Worm (Caenorhabditis elegans) whole organism, mixed stage, embryonic: Measurements from ENCODE around the gene C34F6.10.
A peak's percentile ranks its signal among the peaks of the same experiment; 100 is the strongest.

ENCODE experiments used
- M03D4.4 ChIP-seq: sonication (generic microtip); optimal IDR thresholded peaks from 2 replicates; lab custom pipeline; 2017; ENCODE audit warnings: mild to moderate bottlenecking, missing genetic modification characterization, missing compliant biosample characterization
- bed-3 ChIP-seq: fragments of 200-800 bp; sonication (Bioruptor generic); optimal IDR thresholded peaks from 3 replicates; lab custom pipeline; 2018; ENCODE audit warnings: mild to moderate bottlenecking, missing genetic modification characterization, moderate library complexity, missing compliant biosample characterization
- blmp-1 ChIP-seq: fragments of 150-350 bp; optimal IDR thresholded peaks from 2 replicates; lab custom pipeline; 2014; ENCODE audit warnings: missing biosample characterization, missing genetic modification characterization
- ceh-39 ChIP-seq: fragments of 150-350 bp; optimal IDR thresholded peaks from 2 replicates; lab custom pipeline; 2014; ENCODE audit warnings: missing biosample characterization, missing genetic modification characterization
- ceh-43 ChIP-seq: fragments of 200-800 bp; sonication (Bioruptor generic); optimal IDR thresholded peaks from 2 replicates; lab custom pipeline; 2018; ENCODE audit warnings: mild to moderate bottlenecking, missing genetic modification characterization, moderate library complexity, missing compliant biosample characterization
- ces-1 ChIP-seq: fragments of 150-350 bp; optimal IDR thresholded peaks from 2 replicates; lab custom pipeline; 2014; ENCODE audit warnings: missing biosample characterization, missing genetic modification reagents, missing genetic modification characterization
- cnd-1 ChIP-seq: fragments of 200-800 bp; sonication (Bioruptor generic); optimal IDR thresholded peaks from 2 replicates; lab custom pipeline; 2018; ENCODE audit warnings: mild to moderate bottlenecking, missing genetic modification characterization, missing compliant biosample characterization
- drap-1 ChIP-seq: fragments of 200-800 bp; sonication (Bioruptor generic); optimal IDR thresholded peaks from 3 replicates; lab custom pipeline; 2018; ENCODE audit warnings: mild to moderate bottlenecking, missing genetic modification characterization, missing compliant biosample characterization
- elt-1 ChIP-seq: sonication (generic microtip); optimal IDR thresholded peaks from 2 replicates; lab custom pipeline; 2017; ENCODE audit warnings: missing genetic modification characterization, mild to moderate bottlenecking, missing compliant biosample characterization, antibody characterized with exemption, moderate library complexity, borderline replicate concordance; ENCODE audit not compliant: insufficient read depth
- elt-3 ChIP-seq: fragments of 150-350 bp; optimal IDR thresholded peaks from 2 replicates; lab custom pipeline; 2014; ENCODE audit warnings: missing biosample characterization, missing genetic modification characterization
- flh-1 ChIP-seq: fragments of 200-800 bp; sonication (Bioruptor generic); optimal IDR thresholded peaks from 2 replicates; lab custom pipeline; 2018; ENCODE audit warnings: mild to moderate bottlenecking, missing genetic modification characterization, moderate library complexity, missing compliant biosample characterization
- ham-2 ChIP-seq: fragments of 200-800 bp; sonication (Bioruptor generic); optimal IDR thresholded peaks from 2 replicates; lab custom pipeline; 2018; ENCODE audit warnings: mild to moderate bottlenecking, missing genetic modification characterization, missing compliant biosample characterization
- hlh-1 ChIP-seq: fragments of 150-350 bp; optimal IDR thresholded peaks from 2 replicates; lab custom pipeline; 2014; ENCODE audit warnings: missing biosample characterization, missing genetic modification reagents, missing genetic modification characterization
- lin-13 ChIP-seq: fragments of 150-350 bp; optimal IDR thresholded peaks from 2 replicates; lab custom pipeline; 2014; ENCODE audit warnings: missing biosample characterization, missing genetic modification characterization
- lin-32 ChIP-seq: fragments of 200-800 bp; sonication (Bioruptor generic); optimal IDR thresholded peaks from 2 replicates; lab custom pipeline; 2018; ENCODE audit warnings: mild to moderate bottlenecking, missing genetic modification characterization, missing compliant biosample characterization
- lsy-2 ChIP-seq: fragments of 150-350 bp; optimal IDR thresholded peaks from 2 replicates; lab custom pipeline; 2014; ENCODE audit warnings: missing biosample characterization, missing genetic modification characterization
- mab-5 ChIP-seq: fragments of 150-350 bp; optimal IDR thresholded peaks from 2 replicates; lab custom pipeline; 2014; ENCODE audit warnings: missing biosample characterization, missing genetic modification characterization
- mep-1 ChIP-seq: fragments of 150-350 bp; optimal IDR thresholded peaks from 2 replicates; lab custom pipeline; 2017; ENCODE audit warnings: missing biosample characterization, missing genetic modification reagents, missing genetic modification characterization, inconsistent platforms
- mls-2 ChIP-seq: sonication (generic microtip); optimal IDR thresholded peaks from 2 replicates; lab custom pipeline; 2016; ENCODE audit warnings: mild to moderate bottlenecking, missing genetic modification characterization, moderate library complexity, missing compliant biosample characterization
- nhr-12 ChIP-seq: fragments of 150-350 bp; optimal IDR thresholded peaks from 2 replicates; lab custom pipeline; 2014; ENCODE audit warnings: missing biosample characterization, missing genetic modification characterization
- nhr-2 ChIP-seq: fragments of 150-350 bp; optimal IDR thresholded peaks from 2 replicates; lab custom pipeline; 2014; ENCODE audit warnings: missing biosample characterization, missing genetic modification characterization
- nhr-237 ChIP-seq: fragments of 150-350 bp; optimal IDR thresholded peaks from 2 replicates; lab custom pipeline; 2014; ENCODE audit warnings: missing biosample characterization, missing genetic modification characterization
- nhr-28 ChIP-seq: fragments of 150-350 bp; optimal IDR thresholded peaks from 2 replicates; lab custom pipeline; 2014; ENCODE audit warnings: missing biosample characterization, missing genetic modification characterization
- pha-4 ChIP-seq: fragments of 150-350 bp; optimal IDR thresholded peaks from 2 replicates; lab custom pipeline; 2018; ENCODE audit warnings: missing biosample characterization, missing genetic modification reagents, missing genetic modification characterization
- sem-2 ChIP-seq: fragments of 200-800 bp; sonication (Bioruptor generic); optimal IDR thresholded peaks from 2 replicates; lab custom pipeline; 2018; ENCODE audit warnings: mild to moderate bottlenecking, missing genetic modification characterization, missing compliant biosample characterization
- snpc-4 ChIP-seq: fragments of 150-350 bp; optimal IDR thresholded peaks from 2 replicates; lab custom pipeline; 2014; ENCODE audit warnings: missing biosample characterization, missing genetic modification characterization
- sptf-1 ChIP-seq: sonication (generic microtip); optimal IDR thresholded peaks from 2 replicates; lab custom pipeline; 2017; ENCODE audit warnings: mild to moderate bottlenecking, missing genetic modification characterization, moderate library complexity, missing compliant biosample characterization
- tbx-8 ChIP-seq: fragments of 200-800 bp; sonication (Bioruptor generic); optimal IDR thresholded peaks from 2 replicates; lab custom pipeline; 2018; ENCODE audit warnings: mild to moderate bottlenecking, missing genetic modification characterization, moderate library complexity, missing compliant biosample characterization
- unc-120 ChIP-seq: sonication (generic microtip); optimal IDR thresholded peaks from 2 replicates; lab custom pipeline; 2017; ENCODE audit warnings: missing genetic modification characterization, missing compliant biosample characterization; ENCODE audit not compliant: poor library complexity, severe bottlenecking
- unc-39 ChIP-seq: fragments of 150-350 bp; optimal IDR thresholded peaks from 2 replicates; lab custom pipeline; 2014; ENCODE audit warnings: missing biosample characterization, missing genetic modification characterization
- unc-62 ChIP-seq: fragments of 150-350 bp; optimal IDR thresholded peaks from 2 replicates; lab custom pipeline; 2014; ENCODE audit warnings: missing biosample characterization, missing genetic modification reagents, missing genetic modification characterization
- zip-8 ChIP-seq: fragments of 150-350 bp; optimal IDR thresholded peaks from 2 replicates; lab custom pipeline; 2014; ENCODE audit warnings: missing biosample characterization, missing genetic modification characterization
- ztf-11 ChIP-seq: fragments of 150-350 bp; optimal IDR thresholded peaks from 2 replicates; lab custom pipeline; 2014; ENCODE audit warnings: missing biosample characterization, missing genetic modification characterization

The C34F6.10 gene

DNA sequence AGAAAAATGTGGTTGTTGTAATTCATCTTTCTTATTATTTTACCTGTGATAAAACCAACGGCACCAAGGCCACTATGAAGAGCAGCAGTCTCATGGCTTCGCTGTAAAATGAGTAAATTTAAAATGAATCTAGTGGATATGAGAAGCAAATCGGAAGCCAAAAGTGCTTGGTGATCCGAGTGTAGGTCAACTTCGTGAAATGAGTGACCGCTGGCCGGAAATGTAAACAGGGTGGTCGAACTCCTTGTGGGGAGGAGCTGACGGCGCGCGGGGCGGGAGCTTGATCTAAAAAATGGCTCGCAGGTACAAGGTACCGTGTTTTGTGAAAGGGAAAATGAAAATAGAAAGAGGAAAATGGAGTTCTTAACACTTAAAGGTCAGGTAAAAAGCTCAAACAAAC is 43.7 kb downstream of the C34F6.10 start, which contains the start of gene C34F6.1:
Gene C34F6.1 (minus strand): TSS at position 101 of the 400 bp plus-strand sequence.
- no peak for TF ChIP-seq mep-1 (tag; lab: Kevin White, UChicago)
- TF ChIP-seq tbx-8 = no peak
- TF ChIP-seq mls-2 (tag; lab: Kevin White, UChicago) = no peak
- TF ChIP-seq nhr-12 (tag; lab: Kevin White, UChicago) = no peak
- TF ChIP-seq lin-13 = no peak
- TF ChIP-seq ceh-39 = no peak
- no peak for TF ChIP-seq M03D4.4 (tag; lab: Kevin White, UChicago)
- no peak for TF ChIP-seq lsy-2 (tag; lab: Kevin White, UChicago)
- TF ChIP-seq lin-32 = no peak
- TF ChIP-seq ztf-11 (tag; lab: Kevin White, UChicago) = no peak
- no peak for TF ChIP-seq elt-3 (tag; lab: Kevin White, UChicago)
- no peak for TF ChIP-seq ces-1 (GFP tag; lab: Kevin White, UChicago)
- no peak for TF ChIP-seq unc-120 (tag; lab: Kevin White, UChicago)
- TF ChIP-seq ceh-43 (GFP tag; lab: Kevin White, UChicago) = no peak
- TF ChIP-seq, all 35 proteins: peak for 0

- no peak for TF ChIP-seq mls-2 (tag; lab: Kevin White, UChicago)
- no peak for TF ChIP-seq ham-2
- TF ChIP-seq elt-3 (tag; lab: Kevin White, UChicago) = no peak
- TF ChIP-seq lsy-2 (tag; lab: Kevin White, UChicago) = no peak
- TF ChIP-seq bed-3 (GFP tag; lab: Kevin White, UChicago) = no peak
- TF ChIP-seq ztf-11 (tag; lab: Kevin White, UChicago) = no peak
- TF ChIP-seq zip-8 = no peak
- peak; percentile 90 for TF ChIP-seq hlh-1 (tag; lab: Kevin White, UChicago)
- no peak for TF ChIP-seq tbx-8
Observed at ce11 chrX:11193670-11194069, 46.8 kb downstream of the C34F6.10 start.

- TF ChIP-seq mls-2 (tag; lab: Kevin White, UChicago) (no peak), elt-1 (tag; lab: Kevin White, UChicago) (peak; percentile 29), nhr-237 (tag; lab: Kevin White, UChicago) (no peak), M03D4.4 (tag; lab: Kevin White, UChicago) (no peak), ceh-43 (GFP tag; lab: Kevin White, UChicago) (no peak), unc-39 (tag; lab: Kevin White, UChicago) (no peak), sem-2 (GFP tag; lab: Kevin White, UChicago) (no peak), drap-1 (GFP tag; lab: Kevin White, UChicago) (no peak), mab-5 (tag; lab: Kevin White, UChicago) (no peak), unc-62 (GFP tag; lab: Kevin White, UChicago) (peak; percentile 26), unc-120 (tag; lab: Kevin White, UChicago) (peak; percentile 20), elt-3 (tag; lab: Kevin White, UChicago) (no peak), cnd-1 (no peak), lin-32 (no peak), tbx-8 (no peak), flh-1 (GFP tag; lab: Kevin White, UChicago) (no peak), ham-2 (no peak), snpc-4 (tag; lab: Kevin White, UChicago) (no peak), ces-1 (GFP tag; lab: Kevin White, UChicago) (no peak), zip-8 (no peak), ztf-11 (tag; lab: Kevin White, UChicago) (no peak), nhr-2 (tag; lab: Kevin White, UChicago) (no peak), pha-4 (no peak), sptf-1 (tag; lab: Kevin White, UChicago) (no peak), blmp-1 (tag; lab: Kevin White, UChicago) (no peak), nhr-28 (no peak)
Observed at ce11 chrX:11190443-11190842, 50.0 kb downstream of the C34F6.10 start.

- no peak for TF ChIP-seq mab-5 (tag; lab: Kevin White, UChicago)
- TF ChIP-seq nhr-2 (tag; lab: Kevin White, UChicago) = no peak
- no peak for TF ChIP-seq ham-2
- no peak for TF ChIP-seq mls-2 (tag; lab: Kevin White, UChicago)
- TF ChIP-seq bed-3 (GFP tag; lab: Kevin White, UChicago) = no peak
- TF ChIP-seq M03D4.4 (tag; lab: Kevin White, UChicago) = no peak
- no peak for TF ChIP-seq tbx-8
- TF ChIP-seq blmp-1 (tag; lab: Kevin White, UChicago) = no peak
- TF ChIP-seq snpc-4 (tag; lab: Kevin White, UChicago) = no peak
- no peak for TF ChIP-seq sem-2 (GFP tag; lab: Kevin White, UChicago)
- TF ChIP-seq ceh-43 (GFP tag; lab: Kevin White, UChicago) = no peak
- no peak for TF ChIP-seq ceh-39
- TF ChIP-seq, all 35 proteins: peak for 0
Observed at ce11 chrX:11189515-11189914, 50.9 kb downstream of the C34F6.10 start, which contains the start of gene F13D2.1. Gene F13D2.1 (minus strand): TSS chrX:11189615.
